Fruit fly (Drosophila melanogaster): ENCODE data around the gene Prosbeta4R2.

DNA sequence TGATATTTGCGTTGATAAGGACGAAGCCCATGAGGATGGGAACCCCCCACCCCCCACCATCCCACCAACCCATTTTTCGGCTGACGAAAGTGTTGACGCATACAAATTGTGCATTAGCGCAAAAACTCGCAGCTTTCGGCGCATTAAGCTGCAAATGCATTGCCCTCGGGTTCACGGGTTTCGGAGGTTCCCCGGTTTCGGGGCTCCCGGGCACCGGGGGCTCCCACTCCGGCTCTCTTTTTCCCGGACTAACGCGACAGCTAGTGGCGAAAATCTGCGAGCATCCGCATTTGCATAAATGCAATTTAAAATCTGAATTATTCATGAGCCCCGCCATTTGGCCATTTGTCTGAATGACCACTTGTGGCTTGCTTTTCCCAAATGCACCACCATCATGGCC lies 27.7 kb upstream of the Prosbeta4R2 start:
- no peak for TF ChIP-seq inv (GFP tag; IDR thresholded peaks at IDR 0.05; ENCODE audit: partially characterized antibody)
- no peak for TF ChIP-seq dimm (GFP tag; IDR thresholded peaks at IDR 0.05)

All from whole organism, embryonic.